Worm (Caenorhabditis elegans) whole organism, L4 larva: Measurements from ENCODE around the gene cct-5.
A peak's percentile ranks its signal among the peaks of the same experiment; 100 is the strongest.

Source experiments
- F10B5.3 ChIP-seq: sonication (generic microtip); optimal IDR thresholded peaks from 2 replicates; lab custom pipeline; 2016; ENCODE audit warnings: mild to moderate bottlenecking, missing genetic modification characterization, missing compliant biosample characterization
- R02D3.7 ChIP-seq: fragments of 150-350 bp; sonication (generic microtip); optimal IDR thresholded peaks from 3 replicates; lab custom pipeline; 2014; ENCODE audit warnings: missing biosample characterization, missing genetic modification characterization
- T20F7.1 ChIP-seq: fragments of 200-800 bp; sonication (Bioruptor generic); optimal IDR thresholded peaks from 2 replicates; lab custom pipeline; 2018; ENCODE audit warnings: mild to moderate bottlenecking, missing genetic modification characterization, missing compliant biosample characterization
- Y48G9A.11 ChIP-seq: fragments of 200-800 bp; sonication (Bioruptor generic); IDR thresholded peaks from 2 replicates; pipeline ENCODE4 v1.3.6; 2022; ENCODE audit warnings: missing genetic modification reagents, missing genetic modification characterization, missing compliant biosample characterization
- ZK546.5 ChIP-seq, 2 experiments: sonication (generic microtip); optimal IDR thresholded peaks; 2 replicates each; lab custom pipeline; 2017; ENCODE audit warnings: missing biosample characterization in 2 of 2, missing genetic modification characterization in 2 of 2
- aha-1 ChIP-seq: fragments of 150-350 bp; peaks from one replicate; lab custom pipeline; 2014; ENCODE audit warnings: missing biosample characterization, missing genetic modification characterization
- ceh-20 ChIP-seq: fragments of 200-800 bp; sonication (Bioruptor generic); IDR thresholded peaks from 2 replicates; pipeline ENCODE4 v1.3.6; 2022; ENCODE audit warnings: missing genetic modification reagents, missing genetic modification characterization, missing compliant biosample characterization
- ceh-28 ChIP-seq: fragments of 150-350 bp; optimal IDR thresholded peaks from 2 replicates; lab custom pipeline; 2014; ENCODE audit warnings: missing biosample characterization, missing genetic modification reagents, missing genetic modification characterization
- ceh-44 ChIP-seq: fragments of 200-800 bp; sonication (Bioruptor generic); IDR thresholded peaks from 2 replicates; pipeline ENCODE4 v1.3.6; 2022; ENCODE audit warnings: missing genetic modification reagents, missing genetic modification characterization, missing compliant biosample characterization
- ces-1 ChIP-seq: fragments of 150-350 bp; sonication (generic microtip); optimal IDR thresholded peaks from 4 replicates; lab custom pipeline; 2014; ENCODE audit warnings: missing biosample characterization, missing genetic modification reagents, missing genetic modification characterization
- cey-2 ChIP-seq: sonication (generic microtip); optimal IDR thresholded peaks from 3 replicates; lab custom pipeline; 2017; ENCODE audit warnings: missing genetic modification characterization, mild to moderate bottlenecking, missing compliant biosample characterization, antibody characterized with exemption, borderline replicate concordance; ENCODE audit not compliant: insufficient read depth
- daf-8 ChIP-seq: fragments of 200-800 bp; sonication (Bioruptor generic); IDR thresholded peaks from 2 replicates; pipeline ENCODE4 v1.3.6; 2022; ENCODE audit warnings: missing genetic modification characterization, missing compliant biosample characterization
- dmd-6 ChIP-seq: fragments of 200-800 bp; sonication (Bioruptor generic); IDR thresholded peaks from 2 replicates; pipeline ENCODE4 v1.3.6; 2022; ENCODE audit warnings: missing genetic modification reagents, missing genetic modification characterization, missing compliant biosample characterization
- dmd-9 ChIP-seq: fragments of 200-800 bp; sonication (Bioruptor generic); IDR thresholded peaks from 2 replicates; pipeline ENCODE4 v1.3.6; 2022; ENCODE audit warnings: missing genetic modification reagents, missing genetic modification characterization, missing compliant biosample characterization
- dpl-1 ChIP-seq: fragments of 150-350 bp; optimal IDR thresholded peaks from 2 replicates; lab custom pipeline; 2014; ENCODE audit warnings: missing biosample characterization, missing genetic modification reagents, missing genetic modification characterization
- duxl-1 ChIP-seq: sonication (generic microtip); optimal IDR thresholded peaks from 2 replicates; lab custom pipeline; 2016; ENCODE audit warnings: mild to moderate bottlenecking, missing genetic modification characterization, moderate library complexity, missing compliant biosample characterization; ENCODE audit not compliant: poor library complexity
- egl-27 ChIP-seq: sonication (generic microtip); optimal IDR thresholded peaks from 3 replicates; lab custom pipeline; 2017; ENCODE audit warnings: missing biosample characterization, missing genetic modification reagents, missing genetic modification characterization
- egl-43 ChIP-seq: fragments of 200-800 bp; sonication (Bioruptor generic); IDR thresholded peaks from 2 replicates; pipeline ENCODE4 v1.3.6; 2022; ENCODE audit warnings: missing genetic modification reagents, missing genetic modification characterization, missing compliant biosample characterization
- fkh-10 ChIP-seq: fragments of 150-350 bp; optimal IDR thresholded peaks from 2 replicates; lab custom pipeline; 2014; ENCODE audit warnings: missing biosample characterization, missing genetic modification reagents, missing genetic modification characterization
- fos-1 ChIP-seq: fragments of 150-350 bp; optimal IDR thresholded peaks from 2 replicates; lab custom pipeline; 2014; ENCODE audit warnings: missing biosample characterization, missing genetic modification characterization
- gei-8 ChIP-seq: fragments of 200-800 bp; sonication (Bioruptor generic); optimal IDR thresholded peaks from 2 replicates; lab custom pipeline; 2018; ENCODE audit warnings: mild to moderate bottlenecking, missing genetic modification characterization, missing compliant biosample characterization
- hlh-30 ChIP-seq: sonication (generic microtip); optimal IDR thresholded peaks from 2 replicates; lab custom pipeline; 2017; ENCODE audit warnings: antibody characterized with exemption, mild to moderate bottlenecking, missing genetic modification characterization, missing compliant biosample characterization; ENCODE audit not compliant: insufficient read depth
- hmg-1.1 ChIP-seq: fragments of 200-800 bp; sonication (Bioruptor generic); IDR thresholded peaks from 2 replicates; pipeline ENCODE4 v1.3.6; 2022; ENCODE audit warnings: missing genetic modification reagents, missing genetic modification characterization, missing compliant biosample characterization
- lim-7 ChIP-seq: fragments of 200-800 bp; sonication (Bioruptor generic); IDR thresholded peaks from 2 replicates; pipeline ENCODE4 v1.3.6; 2022; ENCODE audit warnings: missing genetic modification characterization, missing compliant biosample characterization
- lin-1 ChIP-seq: fragments of 200-800 bp; sonication (Bioruptor generic); IDR thresholded peaks from 2 replicates; pipeline ENCODE4 v1.3.6; 2022; ENCODE audit warnings: missing genetic modification reagents, missing genetic modification characterization, missing compliant biosample characterization
- lin-29 ChIP-seq: fragments of 200-800 bp; sonication (Bioruptor generic); IDR thresholded peaks from 2 replicates; pipeline ENCODE4 v1.3.6; 2022; ENCODE audit warnings: missing genetic modification reagents, missing genetic modification characterization, missing compliant biosample characterization
- lir-3 ChIP-seq: sonication (generic microtip); optimal IDR thresholded peaks from 2 replicates; lab custom pipeline; 2016; ENCODE audit warnings: mild to moderate bottlenecking, missing genetic modification characterization, missing compliant biosample characterization
- lsy-2 ChIP-seq, 2 experiments: fragments of 150-350 bp in 1 of 2; sonication (generic microtip) in 1 of 2; optimal IDR thresholded peaks; 2 replicates each; lab custom pipeline; 2014 to 2017; ENCODE audit warnings: missing biosample characterization in 2 of 2, missing genetic modification characterization in 2 of 2
- madf-5 ChIP-seq, 2 experiments: fragments of 200-800 bp; sonication (Bioruptor generic); IDR thresholded peaks; 2 replicates each; pipeline ENCODE4 v1.3.6; 2022; ENCODE audit warnings: missing compliant biosample characterization in 2 of 2, missing genetic modification characterization in 2 of 2
- mdt-29 ChIP-seq: fragments of 200-800 bp; sonication (Bioruptor generic); IDR thresholded peaks from 2 replicates; pipeline ENCODE4 v1.3.6; 2022; ENCODE audit warnings: missing genetic modification reagents, missing genetic modification characterization, missing compliant biosample characterization
- mep-1 ChIP-seq: fragments of 150-350 bp; sonication (generic microtip); optimal IDR thresholded peaks from 3 replicates; lab custom pipeline; 2014; ENCODE audit warnings: missing biosample characterization, missing genetic modification characterization
- mxl-3 ChIP-seq: fragments of 200-800 bp; sonication (Bioruptor generic); optimal IDR thresholded peaks from 2 replicates; lab custom pipeline; 2018; ENCODE audit warnings: mild to moderate bottlenecking, missing genetic modification characterization, missing compliant biosample characterization
- nhr-25 ChIP-seq: sonication (generic microtip); optimal IDR thresholded peaks from 2 replicates; lab custom pipeline; 2017; ENCODE audit warnings: missing genetic modification characterization, mild to moderate bottlenecking, missing compliant biosample characterization, antibody characterized with exemption, moderate library complexity, borderline replicate concordance; ENCODE audit not compliant: insufficient read depth
- nhr-28 ChIP-seq: fragments of 150-350 bp; optimal IDR thresholded peaks from 2 replicates; lab custom pipeline; 2014; ENCODE audit warnings: missing biosample characterization, missing genetic modification characterization
- nhr-42 ChIP-seq: fragments of 200-800 bp; sonication (Bioruptor generic); IDR thresholded peaks from 2 replicates; pipeline ENCODE4 v1.3.6; 2022; ENCODE audit warnings: missing genetic modification characterization, missing compliant biosample characterization
- nhr-48 ChIP-seq: sonication (generic microtip); optimal IDR thresholded peaks from 2 replicates; lab custom pipeline; 2016; ENCODE audit warnings: mild to moderate bottlenecking, missing genetic modification characterization, missing compliant biosample characterization
- nhr-76 ChIP-seq: fragments of 150-350 bp; optimal IDR thresholded peaks from 2 replicates; lab custom pipeline; 2014; ENCODE audit warnings: missing biosample characterization, missing genetic modification characterization
- set-16 ChIP-seq: fragments of 200-800 bp; sonication (Bioruptor generic); IDR thresholded peaks from 2 replicates; pipeline ENCODE4 v1.3.6; 2022; ENCODE audit warnings: missing genetic modification reagents, missing genetic modification characterization, missing compliant biosample characterization
- spr-1 ChIP-seq: sonication (generic microtip); optimal IDR thresholded peaks from 2 replicates; lab custom pipeline; 2016; ENCODE audit warnings: mild to moderate bottlenecking, missing genetic modification characterization, missing compliant biosample characterization
- spr-3 ChIP-seq: fragments of 200-800 bp; sonication (Bioruptor generic); optimal IDR thresholded peaks from 2 replicates; lab custom pipeline; 2018; ENCODE audit warnings: mild to moderate bottlenecking, missing genetic modification characterization, missing compliant biosample characterization
- tag-97 ChIP-seq: fragments of 200-800 bp; sonication (Bioruptor generic); IDR thresholded peaks from 2 replicates; pipeline ENCODE4 v1.3.6; 2022; ENCODE audit warnings: missing genetic modification characterization, missing compliant biosample characterization
- tra-1 ChIP-seq: fragments of 200-800 bp; sonication (Bioruptor generic); IDR thresholded peaks from 2 replicates; pipeline ENCODE4 v1.3.6; 2022; ENCODE audit warnings: missing genetic modification reagents, missing genetic modification characterization, missing compliant biosample characterization
- unc-39 ChIP-seq: sonication (generic microtip); optimal IDR thresholded peaks from 2 replicates; lab custom pipeline; 2017; ENCODE audit warnings: missing biosample characterization, missing genetic modification characterization
- zag-1 ChIP-seq: fragments of 150-350 bp; optimal IDR thresholded peaks from 2 replicates; lab custom pipeline; 2014; ENCODE audit warnings: missing biosample characterization, missing genetic modification characterization
- zfp-3 ChIP-seq: fragments of 200-800 bp; sonication (Bioruptor generic); conservative IDR thresholded peaks from 2 replicates; pipeline ENCODE4 v1.3.6; 2022; ENCODE audit warnings: missing genetic modification reagents, missing genetic modification characterization, missing compliant biosample characterization
- ztf-11 ChIP-seq: fragments of 150-350 bp; optimal IDR thresholded peaks from 2 replicates; lab custom pipeline; 2014; ENCODE audit warnings: missing biosample characterization, missing genetic modification characterization
- ztf-7 ChIP-seq: fragments of 150-350 bp; optimal IDR thresholded peaks from 2 replicates; lab custom pipeline; 2014; ENCODE audit warnings: missing biosample characterization, missing genetic modification characterization

Gene cct-5

ce11 chrIII:4475428-4475968, 32.4 kb downstream of the cct-5 start, which contains the start of gene rps-1 (continued):
- no peak for TF ChIP-seq cey-2 (tag; lab: Kevin White, UChicago)
- peak; percentile 44 for TF ChIP-seq ceh-28
- peak; percentile 96 for TF ChIP-seq mxl-3 (GFP tag; lab: Kevin White, UChicago)
- TF ChIP-seq nhr-76, result peak; percentile 57
- peak; percentile 95 for TF ChIP-seq egl-43

DNA sequence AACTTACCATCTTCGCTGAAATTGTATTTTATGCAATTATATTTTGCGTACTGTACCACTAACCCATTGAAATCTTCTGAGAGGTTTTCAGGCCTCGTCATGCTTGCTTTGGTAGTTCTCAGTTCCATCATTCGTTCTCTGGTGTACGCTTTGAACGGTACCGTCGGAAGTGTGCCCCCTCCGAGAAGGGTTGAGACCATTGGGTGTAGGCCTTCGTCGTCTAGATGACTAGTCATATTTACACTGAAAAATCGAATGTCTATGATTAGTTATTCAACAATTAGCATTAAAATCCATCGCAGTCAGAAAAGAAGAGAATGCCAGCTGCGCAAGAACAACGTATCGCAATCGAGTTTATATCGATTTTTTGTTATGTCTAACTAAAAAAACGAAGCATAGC, 33.0 kb downstream of the cct-5 start, which contains the start of gene ifet-1:
ifet-1 (minus strand) TSS at position 243 of the 400 bp plus-strand sequence.
- TF ChIP-seq dmd-6 (GFP tag; lab: Robert Waterston, UW) (no peak), dpl-1 (GFP tag; lab: Kevin White, UChicago) (no peak), mdt-29 (GFP tag; lab: Robert Waterston, UW) (no peak), tra-1 (GFP tag; lab: Robert Waterston, UW) (0 out of 2 replicates have a peak, but pooled peaks have one; percentile 21), aha-1 (tag; lab: Kevin White, UChicago) (peak; percentile 81)
- TF ChIP-seq, all 104 proteins: peak for 2

- TF ChIP-seq lin-1 (GFP tag; lab: Robert Waterston, UW), result peak; percentile 34; the same call in 1 of the 2 replicates
- no peak for TF ChIP-seq zag-1 (tag; lab: Kevin White, UChicago)
- peak; percentile 49 for TF ChIP-seq Y48G9A.11 (GFP tag; lab: Robert Waterston, UW)
- peak; percentile 82 for TF ChIP-seq spr-1 (tag; lab: Kevin White, UChicago)
- TF ChIP-seq tag-97 (GFP tag; lab: Robert Waterston, UW), result no peak
- no peak for TF ChIP-seq unc-39
- peak; percentile 64 for TF ChIP-seq ztf-7 (tag; lab: Kevin White, UChicago)
- peak; percentile 29 to 88; a peak in 3 of 4 replicates for TF ChIP-seq madf-5 (GFP tag; IDR thresholded peaks at IDR 0.05; lab: Robert Waterston, UW)
- TF ChIP-seq hlh-30 (tag; lab: Kevin White, UChicago), result peak; percentile 69
- no peak for TF ChIP-seq lin-29 (GFP tag; lab: Robert Waterston, UW)
- TF ChIP-seq gei-8 (GFP tag; lab: Kevin White, UChicago), result peak; percentile 80
- TF ChIP-seq lim-7 (GFP tag; lab: Robert Waterston, UW), result peak; percentile 84
- TF ChIP-seq nhr-42 (GFP tag; lab: Robert Waterston, UW), result peak; percentile 78
- TF ChIP-seq nhr-48 (tag; lab: Kevin White, UChicago), result peak; percentile 80
- TF ChIP-seq zfp-3 (GFP tag; lab: Robert Waterston, UW), result peak; percentile 83
- TF ChIP-seq egl-27 (tag; lab: Kevin White, UChicago), result no peak
- TF ChIP-seq dmd-9 (GFP tag; lab: Robert Waterston, UW), result peak; percentile 65; the same call in 1 of the 2 replicates
- peak; percentile 87 for TF ChIP-seq ceh-44 (GFP tag; lab: Robert Waterston, UW)
- TF ChIP-seq daf-8 (GFP tag; lab: Robert Waterston, UW), result no peak; the same call in 1 of the 2 replicates
- TF ChIP-seq lir-3 (tag; lab: Kevin White, UChicago), result peak; percentile 59
- no peak for TF ChIP-seq fos-1 (tag; lab: Kevin White, UChicago)
- no peak for TF ChIP-seq T20F7.1
- TF ChIP-seq duxl-1, result peak; percentile 86
- TF ChIP-seq R02D3.7 (tag; lab: Kevin White, UChicago), result no peak
- TF ChIP-seq ceh-20 (GFP tag; lab: Robert Waterston, UW), result no peak
- TF ChIP-seq set-16 (GFP tag; lab: Robert Waterston, UW), result no peak
- peak; percentile 75 for TF ChIP-seq mep-1
- TF ChIP-seq aha-1 (tag; lab: Kevin White, UChicago), result peak; percentile 35
- peak; percentile 75 for TF ChIP-seq hmg-1.1
- TF ChIP-seq nhr-25, result peak; percentile 79
- no peak for TF ChIP-seq ces-1 (GFP tag; lab: Kevin White, UChicago)
- TF ChIP-seq lsy-2 (tag; optimal IDR thresholded peaks at IDR 0.05; lab: Kevin White, UChicago), result peak; percentile 13 to 88
- peak; percentile 33 for TF ChIP-seq dpl-1 (GFP tag; lab: Kevin White, UChicago)
- TF ChIP-seq F10B5.3, result peak; percentile 45
- TF ChIP-seq ZK546.5 (tag; optimal IDR thresholded peaks at IDR 0.05; lab: Kevin White, UChicago), result no peak
- no peak for TF ChIP-seq ztf-11
- peak; percentile 84 for TF ChIP-seq spr-3 (GFP tag; lab: Kevin White, UChicago)
- peak; percentile 9 for TF ChIP-seq nhr-28
- TF ChIP-seq fkh-10 (GFP tag; lab: Kevin White, UChicago), result no peak
Measured at ce11 chrIII:4470793-4471192, 37.1 kb downstream of the cct-5 start.
